Fruit fly (Drosophila melanogaster) whole organism, adult: Measurements from ENCODE around the gene CG8319.

Experiments
- CG11617 ChIP-seq: fragments of 200-800 bp; sonication (Bioruptor generic); optimal IDR thresholded peaks from 2 replicates; lab custom pipeline; 2017; ENCODE audit warnings: mild to moderate bottlenecking, missing biosample characterization, missing genetic modification reagents, missing genetic modification characterization
- CG12768 ChIP-seq: fragments of 200-800 bp; sonication (Bioruptor generic); optimal IDR thresholded peaks from 2 replicates; lab custom pipeline; 2017; ENCODE audit warnings: missing biosample characterization, missing genetic modification characterization, mild to moderate bottlenecking, moderate library complexity, missing genetic modification reagents
- CG1620 ChIP-seq: fragments of 200-800 bp; sonication (Bioruptor generic); optimal IDR thresholded peaks from 2 replicates; lab custom pipeline; 2016; ENCODE audit warnings: missing biosample characterization, missing genetic modification characterization
- CG33017 ChIP-seq: fragments of 200-800 bp; sonication (Bioruptor generic); optimal IDR thresholded peaks from 2 replicates; lab custom pipeline; 2018; ENCODE audit warnings: missing biosample characterization, mild to moderate bottlenecking, missing genetic modification characterization, moderate library complexity
- CG5204 ChIP-seq: fragments of 200-800 bp; sonication (Bioruptor generic); optimal IDR thresholded peaks from 2 replicates; lab custom pipeline; 2016; ENCODE audit warnings: missing biosample characterization, missing genetic modification characterization
- CG7045 ChIP-seq: fragments of 200-800 bp; sonication (Bioruptor generic); optimal IDR thresholded peaks from 2 replicates; lab custom pipeline; 2017; ENCODE audit warnings: missing biosample characterization, mild to moderate bottlenecking, missing genetic modification characterization
- CG7101 ChIP-seq: fragments of 200-800 bp; sonication (Bioruptor generic); optimal IDR thresholded peaks from 2 replicates; lab custom pipeline; 2018; ENCODE audit warnings: missing biosample characterization, mild to moderate bottlenecking, missing genetic modification characterization, moderate library complexity
- Clk ChIP-seq: fragments of 200-800 bp; sonication (Bioruptor generic); optimal IDR thresholded peaks from 2 replicates; lab custom pipeline; 2017; ENCODE audit warnings: missing biosample characterization, missing genetic modification characterization
- Crg-1 ChIP-seq: fragments of 200-800 bp; sonication (Bioruptor generic); optimal IDR thresholded peaks from 2 replicates; lab custom pipeline; 2016; ENCODE audit warnings: missing biosample characterization, missing genetic modification characterization
- cic ChIP-seq: fragments of 200-800 bp; sonication (Bioruptor generic); optimal IDR thresholded peaks from 2 replicates; lab custom pipeline; 2017; ENCODE audit warnings: missing biosample characterization, mild to moderate bottlenecking, missing genetic modification characterization, moderate library complexity
- cnc ChIP-seq, 2 experiments: fragments of >200 bp; optimal IDR thresholded peaks; 2 replicates each; lab custom pipeline; 2017
- kay ChIP-seq: fragments of 200-800 bp; sonication (Bioruptor generic); peaks from one replicate; lab custom pipeline; 2016; ENCODE audit warnings: missing biosample characterization, missing genetic modification characterization, borderline replicate concordance
- toe ChIP-seq: fragments of 200-800 bp; sonication (Bioruptor generic); optimal IDR thresholded peaks from 2 replicates; lab custom pipeline; 2016; ENCODE audit warnings: missing biosample characterization, missing genetic modification characterization

DNA sequence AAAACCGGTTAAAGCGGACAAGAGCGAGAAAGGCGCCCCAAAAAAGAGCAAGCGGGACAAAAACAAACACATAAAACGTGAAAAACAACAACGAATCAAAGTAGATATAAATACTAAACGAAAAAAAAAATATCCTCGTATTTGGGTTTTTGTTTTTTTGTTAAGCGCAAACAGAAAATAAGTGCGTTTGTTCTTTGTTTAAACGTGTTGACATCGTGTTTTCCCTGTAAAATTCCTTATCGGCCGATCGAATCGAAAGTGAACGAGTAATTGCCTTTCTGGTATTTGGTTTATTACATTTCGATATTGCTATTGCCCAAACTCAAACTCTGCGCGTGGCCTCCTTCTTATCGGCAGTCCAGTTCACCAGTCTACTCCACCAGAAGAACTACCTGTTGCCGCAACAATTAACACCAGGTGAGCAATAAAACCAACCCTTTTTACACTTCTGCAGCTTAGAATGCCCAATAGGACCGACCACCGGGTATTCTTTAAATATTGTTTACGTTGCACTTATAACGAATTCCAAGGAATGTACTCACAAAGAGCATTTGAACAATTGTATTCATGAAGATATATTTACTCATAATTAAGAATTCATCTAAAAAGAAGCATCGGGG, 35.2 kb upstream of the CG8319 start:
- TF ChIP-seq CG1620 (no peak), cnc (optimal IDR thresholded peaks at IDR 0.05; lab: Kevin White, UChicago) (no peak), CG12768 (no peak), CG5204 (GFP tag; lab: Kevin White, UChicago) (no peak), cic (GFP tag; lab: Kevin White, UChicago) (no peak), CG33017 (no peak), Clk (no peak), CG7045 (GFP tag; lab: Kevin White, UChicago) (no peak), kay (GFP tag; lab: Kevin White, UChicago) (no peak), toe (GFP tag; lab: Kevin White, UChicago) (no peak), CG11617 (GFP tag; lab: Kevin White, UChicago) (no peak), Crg-1 (GFP tag; lab: Kevin White, UChicago) (no peak), CG7101 (tag; lab: Kevin White, UChicago) (no peak)
